Fruit fly (Drosophila melanogaster) whole organism, embryonic: Measurements from ENCODE around the gene plum.
A peak's percentile ranks its signal among the peaks of the same experiment; 100 is the strongest.

Experiments used
- Adf1 ChIP-seq: fragments of 200-800 bp; sonication (Bioruptor generic); IDR thresholded peaks from 2 replicates; pipeline ENCODE4 v1.3.6; 2022; ENCODE audit warnings: missing biosample characterization, missing genetic modification characterization
- CG10209 ChIP-seq: fragments of 200-800 bp; sonication (Bioruptor generic); optimal IDR thresholded peaks from 3 replicates; lab custom pipeline; 2017; ENCODE audit warnings: missing biosample characterization, mild to moderate bottlenecking, missing genetic modification characterization, missing genetic modification reagents
- CG10431 ChIP-seq: fragments of 200-800 bp; sonication (Bioruptor generic); optimal IDR thresholded peaks from 3 replicates; lab custom pipeline; 2018; ENCODE audit warnings: missing biosample characterization, mild to moderate bottlenecking, missing genetic modification characterization
- CG11456 ChIP-seq: fragments of 200-800 bp; sonication (Bioruptor generic); IDR thresholded peaks from 3 replicates; pipeline ENCODE4 v1.3.6; 2022; ENCODE audit warnings: missing biosample characterization, missing genetic modification characterization
- CG12744 ChIP-seq: fragments of 200-800 bp; sonication (Bioruptor generic); optimal IDR thresholded peaks from 2 replicates; lab custom pipeline; 2016; ENCODE audit warnings: missing biosample characterization, missing genetic modification characterization
- CG12942 ChIP-seq: fragments of 200-800 bp; sonication (Bioruptor generic); optimal IDR thresholded peaks from 3 replicates; lab custom pipeline; 2016; ENCODE audit warnings: missing biosample characterization, missing genetic modification characterization
- CG14014 ChIP-seq: fragments of 200-800 bp; sonication (Bioruptor generic); IDR thresholded peaks from 2 replicates; pipeline ENCODE4 v1.3.6; 2022; ENCODE audit warnings: missing biosample characterization, missing genetic modification characterization
- CG15011 ChIP-seq: fragments of 200-800 bp; sonication (Bioruptor generic); optimal IDR thresholded peaks from 3 replicates; lab custom pipeline; 2018; ENCODE audit warnings: missing biosample characterization, mild to moderate bottlenecking, missing genetic modification characterization
- CG15269 ChIP-seq: fragments of 200-800 bp; sonication (Bioruptor generic); optimal IDR thresholded peaks from 2 replicates; lab custom pipeline; 2018; ENCODE audit warnings: missing biosample characterization, mild to moderate bottlenecking, missing genetic modification characterization, moderate library complexity
- CG15601 ChIP-seq: fragments of 200-800 bp; sonication (Bioruptor generic); optimal IDR thresholded peaks from 3 replicates; lab custom pipeline; 2019; ENCODE audit warnings: missing biosample characterization, mild to moderate bottlenecking, missing genetic modification characterization, moderate library complexity
- CG1602 ChIP-seq: fragments of 200-800 bp; sonication (Bioruptor generic); optimal IDR thresholded peaks from 3 replicates; lab custom pipeline; 2016; ENCODE audit warnings: missing biosample characterization, missing genetic modification characterization
- CG17186 ChIP-seq: fragments of 200-800 bp; sonication (Bioruptor generic); optimal IDR thresholded peaks from 3 replicates; lab custom pipeline; 2017; ENCODE audit warnings: missing biosample characterization, missing genetic modification reagents, missing genetic modification characterization
- CG17361 ChIP-seq: fragments of 200-800 bp; sonication (Bioruptor generic); IDR thresholded peaks from 3 replicates; pipeline ENCODE4 v1.3.6; 2022; ENCODE audit warnings: missing biosample characterization, missing genetic modification characterization
- CG17612 ChIP-seq: fragments of 200-800 bp; sonication (Bioruptor generic); IDR thresholded peaks from 2 replicates; pipeline ENCODE4 v1.3.6; 2022; ENCODE audit warnings: missing biosample characterization, missing genetic modification characterization
- CG18599 ChIP-seq: fragments of 200-800 bp; sonication (Bioruptor generic); optimal IDR thresholded peaks from 3 replicates; lab custom pipeline; 2017; ENCODE audit warnings: missing biosample characterization, missing genetic modification characterization, mild to moderate bottlenecking, moderate library complexity, missing genetic modification reagents
- CG18619 ChIP-seq: fragments of 200-800 bp; sonication (Bioruptor generic); optimal IDR thresholded peaks from 3 replicates; lab custom pipeline; 2017; ENCODE audit warnings: missing biosample characterization, mild to moderate bottlenecking, missing genetic modification characterization
- CG2712 ChIP-seq: fragments of 200-800 bp; optimal IDR thresholded peaks from 3 replicates; lab custom pipeline; 2019; ENCODE audit warnings: missing biosample characterization, mild to moderate bottlenecking, missing genetic modification characterization, moderate library complexity
- CG31224 ChIP-seq: fragments of 200-800 bp; sonication (Bioruptor generic); IDR thresholded peaks from 2 replicates; pipeline ENCODE4 v1.3.6; 2022; ENCODE audit warnings: missing biosample characterization, missing genetic modification characterization
- CG34224 ChIP-seq: fragments of 200-800 bp; sonication (Bioruptor generic); IDR thresholded peaks from 3 replicates; pipeline ENCODE4 v1.3.6; 2022; ENCODE audit warnings: missing biosample characterization, missing genetic modification characterization; ENCODE audit not compliant: partially characterized antibody
- CG3726 ChIP-seq: fragments of 200-800 bp; sonication (Bioruptor generic); IDR thresholded peaks from 3 replicates; pipeline ENCODE4, ENCODE4 v1.3.6; 2022; ENCODE audit warnings: missing biosample characterization, missing genetic modification characterization
- CG4360 ChIP-seq: fragments of 200-800 bp; sonication (Bioruptor generic); IDR thresholded peaks from 2 replicates; pipeline ENCODE4 v1.3.6; 2022; ENCODE audit warnings: missing biosample characterization, missing genetic modification characterization
- CG7357 ChIP-seq: fragments of 200-800 bp; sonication (Bioruptor generic); IDR thresholded peaks from 3 replicates; pipeline ENCODE4 v1.3.6; 2022; ENCODE audit warnings: missing biosample characterization, missing genetic modification characterization
- Eip74EF ChIP-seq, 2 experiments: fragments of 200-800 bp in 1 of 2; fragments of >200 bp in 1 of 2; sonication (Bioruptor generic) in 1 of 2; optimal IDR thresholded peaks; 2 replicates each; lab custom pipeline; 2017 to 2019; ENCODE audit warnings: missing biosample characterization in 2 of 2, missing genetic modification characterization in 2 of 2, mild to moderate bottlenecking in 1 of 2, moderate library complexity in 1 of 2
- Fer2 ChIP-seq: fragments of 200-800 bp; sonication (Bioruptor generic); optimal IDR thresholded peaks from 2 replicates; lab custom pipeline; 2018; ENCODE audit warnings: missing biosample characterization, mild to moderate bottlenecking, missing genetic modification characterization, moderate library complexity
- Hr51 ChIP-seq, 2 experiments: fragments of 200-800 bp; sonication (Bioruptor generic); optimal IDR thresholded peaks; 2 replicates in 1 of 2; 3 replicates in 1 of 2; lab custom pipeline; 2016 to 2018; ENCODE audit warnings: missing biosample characterization in 2 of 2, missing genetic modification characterization in 2 of 2, mild to moderate bottlenecking in 1 of 2, moderate library complexity in 1 of 2
- Hr78 ChIP-seq, 2 experiments: fragments of 200-800 bp in 1 of 2; fragments of >200 bp in 1 of 2; sonication (Bioruptor generic) in 1 of 2; optimal IDR thresholded peaks; 2 replicates each; lab custom pipeline; 2017 to 2019; ENCODE audit warnings: missing biosample characterization in 2 of 2, missing genetic modification characterization in 2 of 2, mild to moderate bottlenecking in 1 of 2, moderate library complexity in 1 of 2
- Jarid2 ChIP-seq: fragments of 200-800 bp; sonication (Bioruptor generic); optimal IDR thresholded peaks from 3 replicates; lab custom pipeline; 2017; ENCODE audit warnings: mild to moderate bottlenecking, missing biosample characterization, missing genetic modification reagents, missing genetic modification characterization
- Mrtf ChIP-seq: fragments of 200-800 bp; sonication (Bioruptor generic); IDR thresholded peaks from 3 replicates; pipeline ENCODE4 v1.3.6; 2022; ENCODE audit warnings: missing biosample characterization, missing genetic modification characterization
- Oli ChIP-seq: fragments of 200-800 bp; sonication (Bioruptor generic); optimal IDR thresholded peaks from 2 replicates; lab custom pipeline; 2018; ENCODE audit warnings: missing biosample characterization, mild to moderate bottlenecking, missing genetic modification characterization, moderate library complexity
- Opbp ChIP-seq: fragments of 200-800 bp; sonication (Bioruptor generic); IDR thresholded peaks from 3 replicates; pipeline ENCODE4 v1.3.6; 2022; ENCODE audit warnings: missing biosample characterization, missing genetic modification characterization; ENCODE audit not compliant: partially characterized antibody
- Optix ChIP-seq: fragments of 200-800 bp; sonication (Bioruptor generic); IDR thresholded peaks from 3 replicates; pipeline ENCODE4 v1.3.6; 2022; ENCODE audit warnings: missing biosample characterization, missing genetic modification characterization
- Rx ChIP-seq: fragments of 200-800 bp; sonication (Bioruptor generic); IDR thresholded peaks from 2 replicates; pipeline ENCODE4 v1.3.6; 2022; ENCODE audit warnings: missing biosample characterization, missing genetic modification characterization
- Side ChIP-seq: fragments of 200-800 bp; sonication (Bioruptor generic); optimal IDR thresholded peaks from 2 replicates; lab custom pipeline; 2016; ENCODE audit warnings: missing biosample characterization, missing genetic modification characterization
- Tbp ChIP-seq: fragments of >200 bp; optimal IDR thresholded peaks from 2 replicates; lab custom pipeline; 2018; ENCODE audit warnings: missing biosample characterization, missing genetic modification characterization
- YL-1 ChIP-seq: fragments of 200-800 bp; sonication (Bioruptor generic); optimal IDR thresholded peaks from 3 replicates; lab custom pipeline; 2017; ENCODE audit warnings: missing biosample characterization, mild to moderate bottlenecking, missing genetic modification characterization
- ab ChIP-seq: fragments of 200-800 bp; sonication (Bioruptor generic); optimal IDR thresholded peaks from 2 replicates; lab custom pipeline; 2016; ENCODE audit warnings: missing biosample characterization, missing genetic modification characterization
- caup ChIP-seq: fragments of 200-800 bp; sonication (Bioruptor generic); optimal IDR thresholded peaks from 3 replicates; lab custom pipeline; 2017; ENCODE audit warnings: missing biosample characterization, mild to moderate bottlenecking, missing genetic modification characterization, moderate library complexity; ENCODE audit not compliant: severe bottlenecking
- ewg ChIP-seq: fragments of 200-800 bp; sonication (Bioruptor generic); optimal IDR thresholded peaks from 3 replicates; lab custom pipeline; 2017; ENCODE audit warnings: mild to moderate bottlenecking, missing biosample characterization, missing genetic modification reagents, missing genetic modification characterization
- fd102C ChIP-seq: fragments of 200-800 bp; sonication (Bioruptor generic); optimal IDR thresholded peaks from 2 replicates; lab custom pipeline; 2018; ENCODE audit warnings: missing biosample characterization, mild to moderate bottlenecking, missing genetic modification characterization, moderate library complexity
- gcm ChIP-seq: fragments of 200-800 bp; sonication (Bioruptor generic); optimal IDR thresholded peaks from 2 replicates; lab custom pipeline; 2019; ENCODE audit warnings: missing biosample characterization, mild to moderate bottlenecking, missing genetic modification characterization, moderate library complexity
- klu ChIP-seq: fragments of 200-800 bp; sonication (Bioruptor generic); IDR thresholded peaks from 2 replicates; pipeline ENCODE4 v1.3.6; 2022; ENCODE audit warnings: missing biosample characterization, missing genetic modification characterization
- nerfin-1 ChIP-seq: fragments of 200-800 bp; sonication (Bioruptor generic); optimal IDR thresholded peaks from 3 replicates; lab custom pipeline; 2019; ENCODE audit warnings: missing biosample characterization, mild to moderate bottlenecking, missing genetic modification characterization, moderate library complexity
- onecut ChIP-seq: fragments of 200-800 bp; sonication (Bioruptor generic); IDR thresholded peaks from 2 replicates; pipeline ENCODE4 v1.3.6; 2022; ENCODE audit warnings: missing biosample characterization, missing genetic modification characterization
- row ChIP-seq: fragments of 200-800 bp; sonication (Bioruptor generic); IDR thresholded peaks from 3 replicates; pipeline ENCODE4 v1.3.6; 2022; ENCODE audit warnings: missing biosample characterization, missing genetic modification characterization
- run ChIP-seq: fragments of 200-800 bp; sonication (Bioruptor generic); optimal IDR thresholded peaks from 3 replicates; lab custom pipeline; 2018; ENCODE audit warnings: missing biosample characterization, mild to moderate bottlenecking, missing genetic modification characterization
- sc ChIP-seq, 3 experiments: fragments of >200 bp in 2 of 3; fragments of 200-800 bp in 1 of 3; sonication (Bioruptor generic) in 1 of 3; optimal IDR thresholded peaks; 2 replicates in 2 of 3; 3 replicates in 1 of 3; lab custom pipeline; 2017; ENCODE audit warnings: mild to moderate bottlenecking in 1 of 3, missing biosample characterization in 1 of 3, missing genetic modification characterization in 1 of 3, missing genetic modification reagents in 1 of 3
- schlank ChIP-seq: fragments of 200-800 bp; sonication (Bioruptor generic); optimal IDR thresholded peaks from 2 replicates; lab custom pipeline; 2018; ENCODE audit warnings: missing biosample characterization, mild to moderate bottlenecking, missing genetic modification characterization
- sr ChIP-seq: fragments of 200-800 bp; sonication (Bioruptor generic); IDR thresholded peaks from 3 replicates; pipeline ENCODE4 v1.3.6; 2022; ENCODE audit warnings: missing biosample characterization, missing genetic modification characterization
- vfl ChIP-seq: fragments of 200-800 bp; sonication (Bioruptor generic); optimal IDR thresholded peaks from 2 replicates; lab custom pipeline; 2016; ENCODE audit warnings: missing biosample characterization, missing genetic modification characterization

Gene plum

dm6 chr3R:26547660-26548067 lies 12.6 kb upstream of the plum start (continued):
- no peak for TF ChIP-seq Tbp (GFP tag; lab: Kevin White, UChicago)
- no peak for TF ChIP-seq Side (GFP tag; lab: Kevin White, UChicago)
- no peak for TF ChIP-seq CG7357 (GFP tag; lab: Robert Waterston, UW)
- TF ChIP-seq Optix (GFP tag; lab: Robert Waterston, UW), result no peak
- peak; percentile 48 for TF ChIP-seq CG15601 (tag; lab: Kevin White, UChicago)
- no peak for TF ChIP-seq CG17186
- TF ChIP-seq CG14014 (GFP tag; lab: Robert Waterston, UW), result no peak
- peak; percentile 30 for TF ChIP-seq CG15011 (GFP tag; lab: Kevin White, UChicago)
- peak; percentile 31 for TF ChIP-seq Jarid2 (GFP tag; lab: Kevin White, UChicago)
- no peak for TF ChIP-seq fd102C
- TF ChIP-seq CG12744 (GFP tag; lab: Kevin White, UChicago), result peak; percentile 17
- no peak for TF ChIP-seq CG4360 (GFP tag; lab: Robert Waterston, UW)
- TF ChIP-seq ewg (GFP tag; lab: Kevin White, UChicago), result no peak
- peak; percentile 54 for TF ChIP-seq Oli (tag; lab: Kevin White, UChicago)
- peak; percentile 54 for TF ChIP-seq CG15269 (tag; lab: Kevin White, UChicago)
- peak; percentile 69 for TF ChIP-seq row (GFP tag; lab: Robert Waterston, UW)
- peak; percentile 62 for TF ChIP-seq caup (GFP tag; lab: Kevin White, UChicago)
- no peak for TF ChIP-seq Opbp (GFP tag; lab: Robert Waterston, UW)
- TF ChIP-seq vfl (GFP tag; lab: Kevin White, UChicago), result no peak
- TF ChIP-seq CG34224, result no peak
- peak; percentile 8 for TF ChIP-seq Fer2 (tag; lab: Kevin White, UChicago)
- TF ChIP-seq schlank (tag; lab: Kevin White, UChicago), result no peak
- TF ChIP-seq CG3726, result no peak
- peak; percentile 61 for TF ChIP-seq CG2712 (tag; lab: Kevin White, UChicago)
- no peak for TF ChIP-seq Rx (GFP tag; lab: Robert Waterston, UW)
- TF ChIP-seq Hr78 (GFP tag; optimal IDR thresholded peaks at IDR 0.05; lab: Kevin White, UChicago), result no peak
- peak; percentile 25 to 62 for TF ChIP-seq Hr51 (GFP tag; optimal IDR thresholded peaks at IDR 0.05; lab: Kevin White, UChicago)
- no peak for TF ChIP-seq klu (GFP tag; lab: Robert Waterston, UW)
- TF ChIP-seq CG11456 (GFP tag; lab: Robert Waterston, UW), result no peak
- TF ChIP-seq sr (GFP tag; lab: Robert Waterston, UW), result no peak
- peak; percentile 51 for TF ChIP-seq gcm (GFP tag; lab: Kevin White, UChicago)
- no peak for TF ChIP-seq ab
- TF ChIP-seq CG10209 (GFP tag; lab: Kevin White, UChicago), result peak; percentile 42
- TF ChIP-seq Eip74EF (GFP tag; optimal IDR thresholded peaks at IDR 0.05; lab: Kevin White, UChicago), result no peak
- peak; percentile 46; the same call in 1 of the 3 replicates for TF ChIP-seq CG17361 (GFP tag; lab: Robert Waterston, UW)
- TF ChIP-seq CG10431 (GFP tag; lab: Kevin White, UChicago), result no peak
- no peak for TF ChIP-seq YL-1 (GFP tag; lab: Kevin White, UChicago)
- no peak for TF ChIP-seq run
- TF ChIP-seq CG18619, result peak; percentile 13
- 0 out of 2 replicates have a peak, but pooled peaks have one; percentile 17 for TF ChIP-seq CG31224 (GFP tag; lab: Robert Waterston, UW)
- no peak for TF ChIP-seq CG17612 (GFP tag; lab: Robert Waterston, UW)
- TF ChIP-seq CG12942 (GFP tag; lab: Kevin White, UChicago), result no peak
- peak; percentile 64 for TF ChIP-seq CG18599 (GFP tag; lab: Kevin White, UChicago)
- no peak for TF ChIP-seq sc (optimal IDR thresholded peaks at IDR 0.05; lab: Kevin White, UChicago)
- peak; percentile 28 for TF ChIP-seq sc (GFP tag; optimal IDR thresholded peaks at IDR 0.05; lab: Kevin White, UChicago)
- TF ChIP-seq nerfin-1 (tag; lab: Kevin White, UChicago), result no peak
- no peak for TF ChIP-seq Mrtf (GFP tag; lab: Robert Waterston, UW)
- no peak for TF ChIP-seq Adf1 (GFP tag; lab: Robert Waterston, UW)
- no peak for TF ChIP-seq CG1602 (GFP tag; lab: Kevin White, UChicago)
- TF ChIP-seq onecut (GFP tag; lab: Robert Waterston, UW), result peak; percentile 24; the same call in 1 of the 2 replicates
